Worm (Caenorhabditis elegans): ENCODE results near the gene Y48B6A.5.

DNA sequence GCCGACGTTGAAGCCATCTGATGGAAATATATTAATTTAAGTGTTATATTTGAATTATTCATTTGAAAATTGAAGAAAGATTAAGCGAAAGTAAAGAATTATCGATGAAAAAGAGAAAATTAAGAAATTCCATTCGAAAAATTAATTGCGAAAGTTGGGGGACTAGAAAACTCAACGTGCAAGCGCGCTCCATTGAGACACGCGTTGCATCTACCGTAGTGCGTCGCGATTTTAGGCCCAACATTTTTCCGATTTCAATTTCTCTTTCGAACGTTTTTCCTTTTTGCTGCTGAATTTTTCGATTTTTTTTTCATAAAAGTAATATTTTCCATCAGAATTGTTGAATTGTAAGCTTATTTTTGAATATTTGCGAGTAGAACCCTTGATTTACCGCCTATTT lies 20.6 kb downstream of the Y48B6A.5 start, which contains the start of gene Y48B6A.1:
- TF ChIP-seq ama-1 (optimal IDR thresholded peaks at IDR 0.05), result no peak
- TF ChIP-seq ceh-36 (tag; optimal IDR thresholded peaks at IDR 0.05), result no peak
- TF ChIP-seq F13C5.2 (tag; optimal IDR thresholded peaks at IDR 0.05), result peak; percentile 86
- TF ChIP-seq flt-1 (GFP tag; IDR thresholded peaks at IDR 0.05), result peak; percentile 50; the same call in 1 of the 2 replicates
- no peak for TF ChIP-seq ceh-13 (GFP tag; optimal IDR thresholded peaks at IDR 0.05)
- TF ChIP-seq hnd-1 (tag; optimal IDR thresholded peaks at IDR 0.05), result peak; percentile 6
- peak; percentile 79 for TF ChIP-seq hmg-4 (GFP tag; optimal IDR thresholded peaks at IDR 0.05)
